Fruit fly (Drosophila melanogaster): ENCODE data around the gene dbr.

Gene dbr

DNA sequence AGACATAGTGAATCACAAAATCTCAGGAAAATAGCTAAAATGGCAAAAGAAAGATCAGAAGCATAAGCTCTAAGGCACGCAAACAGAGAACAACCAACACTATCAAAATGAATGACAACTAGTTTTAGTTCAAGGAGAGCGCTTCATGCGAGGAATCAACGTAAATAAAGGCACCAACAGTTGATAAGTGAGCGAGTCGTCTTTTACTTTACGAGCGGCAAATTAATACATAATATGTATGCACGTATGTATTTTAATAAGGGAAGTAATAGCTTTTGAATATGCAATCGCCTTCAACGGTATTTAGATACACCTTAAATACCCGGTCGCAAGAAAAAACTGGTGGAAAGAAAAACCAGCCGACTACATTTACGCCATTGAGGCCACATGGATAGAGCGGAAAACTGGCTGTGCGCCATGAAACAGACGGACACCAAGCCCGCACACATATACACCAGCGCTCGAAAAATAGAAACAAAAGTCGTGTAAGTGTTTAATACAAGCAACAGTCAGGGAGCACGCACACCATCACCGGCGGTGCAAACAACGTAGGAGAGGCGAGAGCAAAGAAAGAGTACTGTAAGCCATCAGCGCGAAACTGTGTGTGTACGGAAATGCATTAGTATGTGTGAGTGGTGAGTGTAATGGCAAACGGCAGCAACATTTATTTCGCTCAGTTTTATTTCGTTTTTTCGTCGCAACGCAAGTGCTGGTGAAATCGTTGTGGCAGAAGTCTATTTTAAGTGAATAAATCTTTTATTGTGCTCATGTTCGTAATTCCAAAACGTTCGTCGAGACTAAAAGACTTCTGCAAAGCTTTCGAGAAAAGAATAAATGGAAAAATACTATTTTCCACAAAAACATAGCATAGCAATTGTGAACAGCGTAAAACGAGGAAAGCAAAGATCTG lies at the start of gene dbr:
TSS of gene dbr (plus strand) at position 114 of the 910 bp plus-strand sequence.
- peak; percentile 47 for TF ChIP-seq CG8301 (tag; optimal IDR thresholded peaks at IDR 0.05)
- peak; percentile 75 for TF ChIP-seq CG14655 (GFP tag; optimal IDR thresholded peaks at IDR 0.05)
- no peak; the same call in 1 of the 3 replicates for TF ChIP-seq fd96Ca (GFP tag; IDR thresholded peaks at IDR 0.05)
- peak; percentile 85 for TF ChIP-seq Ets98B (GFP tag; IDR thresholded peaks at IDR 0.05)
- TF ChIP-seq EcR (GFP tag; optimal IDR thresholded peaks at IDR 0.05), result peak; percentile 6
- no peak for TF ChIP-seq CG10348 (GFP tag; IDR thresholded peaks at IDR 0.05)
- peak; percentile 78 for TF ChIP-seq gl (tag; optimal IDR thresholded peaks at IDR 0.05)
- TF ChIP-seq CG12605 (GFP tag; IDR thresholded peaks at IDR 0.05), result peak; percentile 77
- TF ChIP-seq rn (GFP tag; IDR thresholded peaks at IDR 0.05), result no peak
- no peak for TF ChIP-seq D1 (tag; optimal IDR thresholded peaks at IDR 0.05)
- TF ChIP-seq Pif1B (GFP tag; optimal IDR thresholded peaks at IDR 0.05), result peak; percentile 17
- TF ChIP-seq CG32121 (GFP tag; IDR thresholded peaks at IDR 0.05), result peak; percentile 75
- TF ChIP-seq CG34367 (tag; optimal IDR thresholded peaks at IDR 0.05), result peak; percentile 47
- peak; percentile 34 for TF ChIP-seq Snoo (tag; optimal IDR thresholded peaks at IDR 0.05)
- peak; percentile 52 for TF ChIP-seq Pif1A (GFP tag; optimal IDR thresholded peaks at IDR 0.05)
- TF ChIP-seq CG4496 (GFP tag; IDR thresholded peaks at IDR 0.05), result peak; percentile 87
- TF ChIP-seq CG13204 (GFP tag; optimal IDR thresholded peaks at IDR 0.05), result peak; percentile 80
- peak; percentile 34 for TF ChIP-seq CG17806 (tag; optimal IDR thresholded peaks at IDR 0.05)
- peak; percentile 33 for TF ChIP-seq CG9948 (tag; optimal IDR thresholded peaks at IDR 0.05)
- peak; percentile 62 for TF ChIP-seq CG8159 (tag; optimal IDR thresholded peaks at IDR 0.05)
- peak; percentile 75 for TF ChIP-seq CG15710 (tag; optimal IDR thresholded peaks at IDR 0.05)

DNA sequence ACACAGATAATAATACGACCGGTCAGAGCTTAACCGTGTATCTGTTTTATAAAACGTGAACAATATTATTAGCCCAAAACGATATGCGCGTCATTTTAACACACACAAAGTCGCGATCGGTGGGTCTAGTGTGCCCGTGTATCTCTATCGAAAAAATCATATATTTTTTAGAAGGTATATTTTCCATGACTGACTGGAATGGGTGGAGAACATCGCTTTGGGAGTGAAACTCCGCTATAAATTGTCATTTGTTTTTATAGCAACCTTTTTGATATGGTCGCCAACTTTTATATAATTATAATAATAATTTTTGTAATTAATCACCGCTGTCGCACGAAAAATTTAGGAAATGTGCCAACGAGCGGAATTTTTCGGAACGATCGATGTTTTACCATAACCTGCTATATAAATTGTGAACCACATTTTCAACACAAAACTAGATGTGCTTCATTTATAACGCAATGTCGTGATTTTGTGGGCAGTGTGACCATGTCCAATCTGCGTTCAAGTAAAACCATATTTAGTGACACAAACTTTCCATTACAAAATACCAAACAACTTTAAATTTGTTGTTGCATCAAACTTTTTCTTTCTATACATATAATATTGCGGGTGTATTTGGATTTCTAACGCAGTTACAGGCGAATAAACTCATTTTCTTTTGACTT lies 47.7 kb upstream of the dbr start:
- 0 out of 2 replicates have a peak, but pooled peaks have one; percentile 26 for TF ChIP-seq CG32121 (GFP tag; IDR thresholded peaks at IDR 0.05)

DNA sequence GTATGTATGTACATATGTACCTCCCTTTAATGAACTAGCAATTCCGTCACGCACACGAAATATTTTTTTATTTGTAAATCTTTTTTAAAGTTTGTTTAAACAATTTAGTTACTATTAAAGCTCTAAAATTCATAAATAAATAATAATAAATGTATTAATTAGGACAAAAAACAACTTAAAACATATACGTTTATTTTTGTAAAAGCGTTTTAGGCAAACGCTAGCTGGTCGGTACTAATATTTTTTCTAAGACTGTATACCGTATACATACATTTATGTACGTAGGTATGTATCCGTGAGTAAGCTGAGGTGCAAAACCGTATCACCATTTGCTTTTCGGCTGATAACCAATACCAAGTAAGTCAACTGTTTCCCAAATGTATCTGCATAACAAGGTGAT lies 45.9 kb upstream of the dbr start:
- TF ChIP-seq CG32121 (GFP tag; IDR thresholded peaks at IDR 0.05), result peak; percentile 53; the same call in 1 of the 2 replicates

DNA sequence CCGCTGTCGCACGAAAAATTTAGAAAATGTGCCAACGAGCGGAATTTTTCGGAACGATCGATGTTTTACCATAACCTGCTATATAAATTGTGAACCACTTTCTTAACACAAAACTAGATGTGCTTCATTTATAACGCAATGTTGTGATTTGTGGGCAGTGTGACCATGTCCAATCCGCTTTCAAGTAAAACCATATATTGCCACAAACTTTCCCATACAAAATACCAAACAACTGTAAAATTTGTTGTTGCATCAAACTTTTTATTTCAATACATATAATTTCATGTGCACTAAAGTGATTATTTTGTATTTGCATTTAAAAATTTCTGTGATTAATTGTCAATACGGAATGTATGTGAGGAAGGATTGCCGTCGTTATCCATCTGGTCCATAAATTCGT lies 44.7 kb upstream of the dbr start:
- TF ChIP-seq CG34367 (tag; optimal IDR thresholded peaks at IDR 0.05) (no peak), CG13204 (GFP tag; optimal IDR thresholded peaks at IDR 0.05) (no peak), CG12605 (GFP tag; IDR thresholded peaks at IDR 0.05) (no peak), gl (tag; optimal IDR thresholded peaks at IDR 0.05) (no peak), CG15710 (tag; optimal IDR thresholded peaks at IDR 0.05) (no peak), CG4496 (GFP tag; IDR thresholded peaks at IDR 0.05) (no peak), CG8301 (tag; optimal IDR thresholded peaks at IDR 0.05) (no peak), Pif1A (GFP tag; optimal IDR thresholded peaks at IDR 0.05) (no peak), D1 (tag; optimal IDR thresholded peaks at IDR 0.05) (no peak), rn (GFP tag; IDR thresholded peaks at IDR 0.05) (no peak), Snoo (tag; optimal IDR thresholded peaks at IDR 0.05) (no peak), CG14655 (GFP tag; optimal IDR thresholded peaks at IDR 0.05) (no peak), Ets98B (GFP tag; IDR thresholded peaks at IDR 0.05) (no peak), CG8159 (tag; optimal IDR thresholded peaks at IDR 0.05) (no peak), CG32121 (GFP tag; IDR thresholded peaks at IDR 0.05) (no peak), Pif1B (GFP tag; optimal IDR thresholded peaks at IDR 0.05) (no peak), CG9948 (tag; optimal IDR thresholded peaks at IDR 0.05) (no peak)

DNA sequence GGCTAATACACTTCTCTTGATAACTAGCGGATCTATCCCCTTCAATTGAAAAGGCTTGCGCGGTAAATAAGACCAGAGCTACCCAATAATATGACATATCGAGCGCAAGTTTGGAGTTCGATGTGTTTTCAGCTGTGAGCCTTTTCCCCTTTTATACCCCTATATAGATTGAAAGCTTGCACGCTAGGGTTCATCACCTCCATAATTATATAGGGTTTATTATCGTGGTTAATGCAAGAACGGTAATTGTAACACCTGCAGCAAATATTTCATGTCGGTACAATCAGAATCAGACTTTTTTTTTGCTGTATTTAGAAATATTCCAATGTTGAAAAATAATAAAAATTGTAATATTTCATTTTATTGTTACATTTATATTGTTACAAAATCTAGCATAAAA lies 41.2 kb upstream of the dbr start, which contains the start of gene Ir21a:
TSS of gene Ir21a (minus strand) at position 101 of the 400 bp plus-strand sequence.
- TF ChIP-seq Pif1B (GFP tag; optimal IDR thresholded peaks at IDR 0.05) (no peak), CG8301 (tag; optimal IDR thresholded peaks at IDR 0.05) (no peak), CG17806 (tag; optimal IDR thresholded peaks at IDR 0.05) (no peak), fd96Ca (GFP tag; IDR thresholded peaks at IDR 0.05) (no peak), EcR (GFP tag; optimal IDR thresholded peaks at IDR 0.05) (no peak), CG4496 (GFP tag; IDR thresholded peaks at IDR 0.05) (no peak), gl (tag; optimal IDR thresholded peaks at IDR 0.05) (no peak), CG8159 (tag; optimal IDR thresholded peaks at IDR 0.05) (no peak), CG12605 (GFP tag; IDR thresholded peaks at IDR 0.05) (no peak), CG14655 (GFP tag; optimal IDR thresholded peaks at IDR 0.05) (no peak)

DNA sequence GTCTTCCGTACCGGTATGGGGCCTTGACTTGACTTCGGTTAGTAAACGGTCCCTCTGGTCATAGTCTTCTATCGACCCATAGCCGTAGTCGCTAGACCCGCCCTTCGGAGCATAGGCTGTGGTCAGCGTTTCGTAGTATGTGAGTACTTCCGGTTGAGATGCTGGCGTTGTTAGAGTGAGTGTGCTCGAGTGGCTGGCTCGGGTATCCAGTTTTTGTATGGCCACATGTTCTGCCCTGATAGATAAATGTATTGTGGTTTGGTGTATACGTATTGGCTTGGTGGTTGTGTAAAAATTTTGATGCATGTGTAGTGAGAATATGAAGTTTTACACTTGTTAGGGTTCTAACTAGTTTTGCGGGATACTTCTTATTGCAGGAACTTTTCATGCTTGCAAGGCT lies 32.2 kb upstream of the dbr start:
- no peak for TF ChIP-seq CG13204 (GFP tag; optimal IDR thresholded peaks at IDR 0.05)
- no peak for TF ChIP-seq rn (GFP tag; IDR thresholded peaks at IDR 0.05)
- no peak for TF ChIP-seq gl (tag; optimal IDR thresholded peaks at IDR 0.05)
- TF ChIP-seq Snoo (tag; optimal IDR thresholded peaks at IDR 0.05), result no peak
- TF ChIP-seq CG12605 (GFP tag; IDR thresholded peaks at IDR 0.05), result no peak
- no peak for TF ChIP-seq CG4496 (GFP tag; IDR thresholded peaks at IDR 0.05)
- TF ChIP-seq fd96Ca (GFP tag; IDR thresholded peaks at IDR 0.05), result no peak
- TF ChIP-seq CG17806 (tag; optimal IDR thresholded peaks at IDR 0.05), result no peak
- no peak for TF ChIP-seq CG32121 (GFP tag; IDR thresholded peaks at IDR 0.05)

Measured in whole organism, pupa.